Worm (Caenorhabditis elegans) whole organism, L3 larva: ENCODE data around the gene glb-15.

ENCODE experiments used
- ceh-16 ChIP-seq: sonication (generic microtip); optimal IDR thresholded peaks from 2 replicates; lab custom pipeline; 2017; ENCODE audit warnings: missing biosample characterization, missing genetic modification characterization
- egl-27 ChIP-seq: sonication (generic microtip); optimal IDR thresholded peaks from 4 replicates; lab custom pipeline; 2017; ENCODE audit warnings: missing biosample characterization, missing genetic modification reagents, missing genetic modification characterization
- elt-1 ChIP-seq: fragments of 150-350 bp; optimal IDR thresholded peaks from 2 replicates; lab custom pipeline; 2014; ENCODE audit warnings: missing biosample characterization, missing genetic modification characterization
- nhr-23 ChIP-seq: fragments of 150-350 bp; optimal IDR thresholded peaks from 2 replicates; lab custom pipeline; 2014; ENCODE audit warnings: missing biosample characterization, missing genetic modification reagents, missing genetic modification characterization
- nhr-77 ChIP-seq: fragments of 150-350 bp; optimal IDR thresholded peaks from 2 replicates; lab custom pipeline; 2014; ENCODE audit warnings: missing biosample characterization, missing genetic modification characterization
- skn-1 ChIP-seq: fragments of 150-350 bp; optimal IDR thresholded peaks from 2 replicates; lab custom pipeline; 2014; ENCODE audit warnings: missing biosample characterization, missing genetic modification characterization
- zag-1 ChIP-seq: fragments of 150-350 bp; optimal IDR thresholded peaks from 2 replicates; lab custom pipeline; 2014; ENCODE audit warnings: missing biosample characterization, missing genetic modification characterization

DNA sequence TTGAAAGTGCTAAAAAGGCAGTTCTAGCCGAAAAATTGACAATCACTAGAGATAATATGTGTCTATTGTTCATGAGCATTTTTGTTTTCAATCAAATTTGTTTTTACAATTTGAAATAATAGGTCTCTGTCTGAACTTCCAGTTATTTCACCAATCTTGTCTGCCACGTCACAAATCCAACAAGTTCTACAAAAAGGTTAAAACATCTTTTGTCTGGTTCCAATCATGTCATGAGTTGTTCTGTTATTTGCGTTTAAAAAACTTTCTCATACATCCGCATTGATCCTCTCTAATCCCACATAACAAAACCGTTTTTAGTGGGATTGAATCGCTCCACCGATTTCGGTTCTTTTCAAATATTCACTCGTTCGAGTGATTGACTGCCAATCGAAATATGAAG lies 17.3 kb downstream of the glb-15 start, which contains the start of gene F35B12.9:
- TF ChIP-seq ceh-16 (tag; lab: Kevin White, UChicago) (no peak), elt-1 (tag; lab: Kevin White, UChicago) (no peak), nhr-77 (tag; lab: Kevin White, UChicago) (no peak), egl-27 (tag; lab: Kevin White, UChicago) (no peak), skn-1 (tag; lab: Kevin White, UChicago) (no peak), nhr-23 (no peak), zag-1 (tag; lab: Kevin White, UChicago) (no peak)
